Fruit fly (Drosophila melanogaster) whole organism, prepupa: Measurements from ENCODE around the gene Acam.

Source experiments
- Blimp-1 ChIP-seq: fragments of 200-800 bp; sonication (Bioruptor generic); optimal IDR thresholded peaks from 3 replicates; lab custom pipeline; 2017; ENCODE audit warnings: missing biosample characterization, missing genetic modification characterization, mild to moderate bottlenecking, moderate library complexity, missing genetic modification reagents
- CG10631 ChIP-seq: fragments of 200-800 bp; sonication (Bioruptor generic); optimal IDR thresholded peaks from 2 replicates; lab custom pipeline; 2016; ENCODE audit warnings: missing biosample characterization, missing genetic modification characterization
- CG10669 ChIP-seq: fragments of 200-800 bp; sonication (Bioruptor generic); optimal IDR thresholded peaks from 3 replicates; lab custom pipeline; 2018; ENCODE audit warnings: missing biosample characterization, mild to moderate bottlenecking, missing genetic modification characterization, moderate library complexity
- CG11294 ChIP-seq: fragments of 200-800 bp; sonication (Bioruptor generic); IDR thresholded peaks from 2 replicates; pipeline ENCODE4 v1.3.6; 2022; ENCODE audit warnings: missing biosample characterization, missing genetic modification characterization
- CG11902 ChIP-seq: fragments of 200-800 bp; sonication (Bioruptor generic); optimal IDR thresholded peaks from 3 replicates; lab custom pipeline; 2016; ENCODE audit warnings: missing biosample characterization, missing genetic modification characterization
- CG15336 ChIP-seq: fragments of 200-800 bp; sonication (Bioruptor generic); IDR thresholded peaks from 2 replicates; pipeline ENCODE4 v1.3.6; 2022; ENCODE audit warnings: missing biosample characterization, missing genetic modification characterization
- CG16779 ChIP-seq: fragments of 200-800 bp; sonication (Bioruptor generic); optimal IDR thresholded peaks from 3 replicates; lab custom pipeline; 2017; ENCODE audit warnings: missing biosample characterization, mild to moderate bottlenecking, missing genetic modification characterization
- CG3032 ChIP-seq: fragments of 200-800 bp; optimal IDR thresholded peaks from 2 replicates; lab custom pipeline; 2019; ENCODE audit warnings: missing biosample characterization, mild to moderate bottlenecking, missing genetic modification characterization, moderate library complexity
- CG34406 ChIP-seq: fragments of 200-800 bp; sonication (Bioruptor generic); optimal IDR thresholded peaks from 3 replicates; lab custom pipeline; 2016; ENCODE audit warnings: missing biosample characterization, missing genetic modification characterization
- CG3919 ChIP-seq: fragments of 200-800 bp; sonication (Bioruptor generic); optimal IDR thresholded peaks from 3 replicates; lab custom pipeline; 2016; ENCODE audit warnings: missing biosample characterization, missing genetic modification characterization
- CG4318 ChIP-seq: fragments of 200-800 bp; sonication (Bioruptor generic); optimal IDR thresholded peaks from 3 replicates; lab custom pipeline; 2017; ENCODE audit warnings: missing biosample characterization, mild to moderate bottlenecking, missing genetic modification characterization
- CG6163 ChIP-seq: fragments of 200-800 bp; sonication (Bioruptor generic); IDR thresholded peaks from 3 replicates; pipeline ENCODE4 v1.3.6; 2022; ENCODE audit warnings: missing biosample characterization, missing genetic modification characterization
- CG6792 ChIP-seq: fragments of 200-800 bp; sonication (Bioruptor generic); optimal IDR thresholded peaks from 3 replicates; lab custom pipeline; 2016; ENCODE audit warnings: missing biosample characterization, missing genetic modification characterization
- CG6808 ChIP-seq: fragments of 200-800 bp; sonication (Bioruptor generic); optimal IDR thresholded peaks from 3 replicates; lab custom pipeline; 2017; ENCODE audit warnings: missing biosample characterization, missing genetic modification characterization, mild to moderate bottlenecking, moderate library complexity, missing genetic modification reagents
- CG6854 ChIP-seq: fragments of 200-800 bp; sonication (Bioruptor generic); optimal IDR thresholded peaks from 2 replicates; lab custom pipeline; 2017; ENCODE audit warnings: missing biosample characterization, mild to moderate bottlenecking, missing genetic modification characterization
- CG9139 ChIP-seq: fragments of 200-800 bp; sonication (Bioruptor generic); optimal IDR thresholded peaks from 3 replicates; lab custom pipeline; 2017; ENCODE audit warnings: missing biosample characterization, mild to moderate bottlenecking, missing genetic modification characterization
- Eip75B ChIP-seq: fragments of 200-800 bp; sonication (Bioruptor generic); optimal IDR thresholded peaks from 3 replicates; lab custom pipeline; 2016; ENCODE audit warnings: missing biosample characterization, missing genetic modification characterization
- Eip78C ChIP-seq: fragments of 200-800 bp; sonication (Bioruptor generic); peaks from one replicate; lab custom pipeline; 2016; ENCODE audit warnings: missing biosample characterization, missing genetic modification characterization
- Ets96B ChIP-seq: fragments of 200-800 bp; optimal IDR thresholded peaks from 2 replicates; lab custom pipeline; 2019; ENCODE audit warnings: missing biosample characterization, mild to moderate bottlenecking, missing genetic modification characterization, moderate library complexity
- Gug ChIP-seq: fragments of 200-800 bp; sonication (Bioruptor generic); IDR thresholded peaks from 2 replicates; pipeline ENCODE4 v1.3.6; 2022; ENCODE audit warnings: missing biosample characterization, missing genetic modification characterization
- Hr39 ChIP-seq: fragments of 200-800 bp; sonication (Bioruptor generic); optimal IDR thresholded peaks from 2 replicates; lab custom pipeline; 2016; ENCODE audit warnings: missing biosample characterization, missing genetic modification characterization
- Hr4 ChIP-seq: fragments of 200-800 bp; sonication (Bioruptor generic); optimal IDR thresholded peaks from 3 replicates; lab custom pipeline; 2016; ENCODE audit warnings: missing biosample characterization, missing genetic modification characterization
- Lpt ChIP-seq: fragments of 200-800 bp; sonication (Bioruptor generic); optimal IDR thresholded peaks from 3 replicates; lab custom pipeline; 2016; ENCODE audit warnings: missing biosample characterization, missing genetic modification characterization
- Smox ChIP-seq: fragments of 200-800 bp; sonication (Bioruptor generic); optimal IDR thresholded peaks from 3 replicates; lab custom pipeline; 2016; ENCODE audit warnings: missing biosample characterization, missing genetic modification characterization
- acj6 ChIP-seq: fragments of 200-800 bp; sonication (Bioruptor generic); optimal IDR thresholded peaks from 3 replicates; lab custom pipeline; 2016; ENCODE audit warnings: missing biosample characterization, missing genetic modification characterization
- cyc ChIP-seq: fragments of 200-800 bp; sonication (Bioruptor generic); optimal IDR thresholded peaks from 3 replicates; lab custom pipeline; 2016; ENCODE audit warnings: missing biosample characterization, missing genetic modification characterization
- dac ChIP-seq: fragments of 200-800 bp; sonication (Bioruptor generic); optimal IDR thresholded peaks from 2 replicates; lab custom pipeline; 2017; ENCODE audit warnings: missing biosample characterization, mild to moderate bottlenecking, missing genetic modification characterization
- dsx ChIP-seq: fragments of 200-800 bp; optimal IDR thresholded peaks from 3 replicates; lab custom pipeline; 2019; ENCODE audit warnings: missing biosample characterization, mild to moderate bottlenecking, missing genetic modification characterization, moderate library complexity; ENCODE audit not compliant: poor library complexity, severe bottlenecking
- eg ChIP-seq: fragments of 200-800 bp; sonication (Bioruptor generic); IDR thresholded peaks from 3 replicates; pipeline ENCODE4 v1.3.6; 2022; ENCODE audit warnings: missing biosample characterization, missing genetic modification characterization
- fd59A ChIP-seq: fragments of 200-800 bp; sonication (Bioruptor generic); optimal IDR thresholded peaks from 2 replicates; lab custom pipeline; 2017; ENCODE audit warnings: missing biosample characterization, mild to moderate bottlenecking, missing genetic modification characterization, missing genetic modification reagents
- fkh ChIP-seq: fragments of 200-800 bp; sonication (Bioruptor generic); optimal IDR thresholded peaks from 3 replicates; lab custom pipeline; 2017; ENCODE audit warnings: missing biosample characterization, mild to moderate bottlenecking, missing genetic modification characterization, moderate library complexity
- net ChIP-seq: fragments of 200-800 bp; sonication (Bioruptor generic); optimal IDR thresholded peaks from 3 replicates; lab custom pipeline; 2016; ENCODE audit warnings: missing biosample characterization, missing genetic modification characterization
- salr ChIP-seq, 2 experiments: fragments of 200-800 bp; sonication (Bioruptor generic); optimal IDR thresholded peaks; 3 replicates each; lab custom pipeline; 2016 to 2018; ENCODE audit warnings: missing biosample characterization in 2 of 2, missing genetic modification characterization in 2 of 2, mild to moderate bottlenecking in 1 of 2
- spab ChIP-seq: fragments of 200-800 bp; sonication (Bioruptor generic); optimal IDR thresholded peaks from 2 replicates; lab custom pipeline; 2017; ENCODE audit warnings: missing biosample characterization, mild to moderate bottlenecking, missing genetic modification characterization, missing genetic modification reagents
- topi ChIP-seq: fragments of 200-800 bp; sonication (Bioruptor generic); optimal IDR thresholded peaks from 3 replicates; lab custom pipeline; 2016; ENCODE audit warnings: missing biosample characterization, missing genetic modification characterization

Acam gene

DNA sequence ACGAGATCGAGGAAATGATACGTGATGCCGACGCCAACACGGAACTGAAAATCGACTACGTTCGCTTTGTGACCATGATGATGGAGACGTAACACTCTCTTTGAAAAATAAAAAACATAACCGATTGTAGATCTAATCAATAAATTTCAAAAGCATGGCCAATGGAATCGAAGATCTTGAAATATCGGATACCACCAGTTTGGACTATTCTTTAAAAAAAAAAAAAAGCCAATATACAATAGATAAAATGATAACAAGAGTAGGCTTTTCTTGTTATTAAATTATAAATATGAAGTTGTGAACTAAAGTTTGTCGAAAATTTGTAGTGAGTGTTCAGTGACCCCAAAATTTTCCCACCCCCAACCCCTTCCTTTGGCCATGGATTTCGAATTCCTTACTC lies at the start of gene Acam, which contains the start of gene CG17770:
Gene Acam (plus strand): TSS at position 301 of the 400 bp plus-strand sequence.
Gene CG17770 (plus strand): TSS at position 301 of the 400 bp plus-strand sequence.
- TF ChIP-seq Hr4 (no peak), CG11294 (GFP tag; lab: Robert Waterston, UW) (no peak), dac (no peak), CG6854 (GFP tag; lab: Kevin White, UChicago) (no peak), Eip78C (no peak), CG6163 (no peak), topi (GFP tag; lab: Kevin White, UChicago) (no peak), eg (GFP tag; lab: Robert Waterston, UW) (no peak), dsx (no peak), spab (GFP tag; lab: Kevin White, UChicago) (no peak), CG3919 (no peak), acj6 (GFP tag; lab: Kevin White, UChicago) (no peak)

DNA sequence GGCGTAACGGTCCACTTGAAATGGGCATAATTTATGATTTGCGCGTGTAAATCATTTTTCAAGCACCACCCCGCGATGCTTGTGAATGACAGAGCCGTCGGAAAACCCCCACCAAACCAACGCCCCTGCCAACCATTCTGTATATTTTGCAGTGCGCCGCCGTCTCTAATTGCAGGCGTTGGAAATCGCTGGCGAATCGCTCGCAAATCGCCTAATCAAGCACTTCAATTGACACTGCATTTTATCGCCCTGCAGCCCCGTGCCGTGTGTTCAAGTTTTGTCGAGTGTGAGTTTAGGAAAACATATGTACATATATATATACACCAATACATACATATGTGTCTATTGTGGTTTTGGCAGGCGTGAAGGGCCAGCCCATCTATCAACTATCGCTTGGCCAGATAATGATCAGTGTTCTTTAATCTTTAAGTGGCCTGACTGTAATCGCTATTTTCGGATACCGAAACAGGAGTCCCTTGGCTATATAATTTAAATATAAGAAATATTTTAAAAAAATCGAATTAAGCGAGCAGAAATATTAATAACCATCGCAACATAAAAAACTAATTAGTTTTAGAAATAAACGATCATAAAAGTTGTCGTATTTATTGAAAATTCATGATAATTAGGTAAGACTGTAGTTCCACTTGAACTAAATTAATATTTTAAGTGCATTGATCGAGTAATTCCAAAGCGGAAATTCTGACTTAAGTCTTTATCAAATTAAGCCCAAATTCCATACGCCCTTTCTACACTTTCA lies 49.5 kb upstream of the Acam start:
- TF ChIP-seq salr (GFP tag; optimal IDR thresholded peaks at IDR 0.05; lab: Kevin White, UChicago) (no peak), CG10631 (no peak), Lpt (GFP tag; lab: Kevin White, UChicago) (no peak), Smox (GFP tag; lab: Kevin White, UChicago) (no peak), Hr39 (GFP tag; lab: Kevin White, UChicago) (no peak), CG16779 (tag; lab: Kevin White, UChicago) (no peak), spab (GFP tag; lab: Kevin White, UChicago) (no peak), CG9139 (GFP tag; lab: Kevin White, UChicago) (no peak), CG34406 (GFP tag; lab: Kevin White, UChicago) (no peak), CG4318 (GFP tag; lab: Kevin White, UChicago) (no peak), net (no peak), CG15336 (no peak), Eip75B (no peak), CG11902 (GFP tag; lab: Kevin White, UChicago) (no peak), topi (GFP tag; lab: Kevin White, UChicago) (no peak), CG6808 (no peak), cyc (GFP tag; lab: Kevin White, UChicago) (no peak)

DNA sequence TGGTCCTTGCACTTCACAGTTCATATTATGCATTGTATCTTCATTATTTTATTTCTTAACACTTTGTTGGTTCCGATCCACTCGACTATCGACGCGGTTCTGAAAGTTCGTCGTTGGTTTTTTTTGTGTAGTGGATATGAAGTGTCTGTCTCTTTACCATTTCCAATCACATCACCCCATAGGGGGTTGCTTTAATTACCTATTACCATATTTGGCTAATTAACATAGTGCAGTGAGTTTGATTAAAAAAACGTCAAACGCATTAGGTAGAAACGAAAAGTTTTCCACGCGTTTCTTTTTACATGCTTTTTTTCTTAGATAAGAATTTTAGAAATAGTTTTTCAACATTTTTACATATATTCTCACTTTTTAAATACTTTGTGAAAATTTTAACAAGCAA lies 48.7 kb upstream of the Acam start, which contains the start of gene LpR1:
Gene LpR1 (minus strand): TSS at position 101 of the 400 bp plus-strand sequence.
- TF ChIP-seq Blimp-1 (GFP tag; lab: Kevin White, UChicago) (no peak), CG6854 (GFP tag; lab: Kevin White, UChicago) (no peak), Smox (GFP tag; lab: Kevin White, UChicago) (no peak), topi (GFP tag; lab: Kevin White, UChicago) (no peak), fd59A (GFP tag; lab: Kevin White, UChicago) (no peak), dsx (no peak), Ets96B (tag; lab: Kevin White, UChicago) (no peak), Gug (GFP tag; lab: Robert Waterston, UW) (no peak), fkh (GFP tag; lab: Kevin White, UChicago) (no peak), net (no peak), CG11902 (GFP tag; lab: Kevin White, UChicago) (no peak), dac (no peak), CG6792 (no peak), Eip78C (no peak), CG16779 (tag; lab: Kevin White, UChicago) (no peak), CG3032 (tag; lab: Kevin White, UChicago) (no peak), CG10669 (no peak), salr (GFP tag; optimal IDR thresholded peaks at IDR 0.05; lab: Kevin White, UChicago) (no peak)
